Fruit fly (Drosophila melanogaster) S2 (cell line): ENCODE measurements around the gene srp.

ENCODE experiments used
- CG8478 ChIP-seq: fragments of >200 bp; optimal IDR thresholded peaks from 2 replicates; lab custom pipeline; 2018
- CTCF ChIP-seq, 2 experiments: fragments of >200 bp; optimal IDR thresholded peaks; 2 replicates each; lab custom pipeline; 2018

- no peak for TF ChIP-seq CG8478 (lab: Kevin White, UChicago)
- no peak for TF ChIP-seq CTCF (optimal IDR thresholded peaks at IDR 0.05; lab: Kevin White, UChicago)
These were observed 8.6 kb downstream of the srp start for dm6 chr3R:15994573-15994869.
